Fruit fly (Drosophila melanogaster) whole organism, embryonic: ENCODE results near the gene Agpat1.
A peak's percentile ranks its signal among the peaks of the same experiment; 100 is the strongest.

Source experiments
- Asciz ChIP-seq: fragments of 200-800 bp; sonication (Bioruptor generic); optimal IDR thresholded peaks from 2 replicates; lab custom pipeline; 2017; ENCODE audit warnings: missing biosample characterization, mild to moderate bottlenecking, missing genetic modification characterization, missing genetic modification reagents
- Atf-2 ChIP-seq: fragments of 200-800 bp; sonication (Bioruptor generic); optimal IDR thresholded peaks from 2 replicates; lab custom pipeline; 2016; ENCODE audit warnings: missing biosample characterization, missing genetic modification characterization
- B-H1 ChIP-seq: fragments of 200-800 bp; sonication (Bioruptor generic); IDR thresholded peaks from 3 replicates; pipeline ENCODE4 v1.3.6; 2022; ENCODE audit warnings: missing biosample characterization, missing genetic modification characterization
- CG10979 ChIP-seq: fragments of 200-800 bp; sonication (Bioruptor generic); optimal IDR thresholded peaks from 2 replicates; lab custom pipeline; 2018; ENCODE audit warnings: missing biosample characterization, mild to moderate bottlenecking, missing genetic modification characterization, moderate library complexity
- CG11560 ChIP-seq: fragments of 200-800 bp; sonication (Bioruptor generic); IDR thresholded peaks from 3 replicates; pipeline ENCODE4 v1.3.6; 2022; ENCODE audit warnings: missing biosample characterization, missing genetic modification characterization
- CG12155 ChIP-seq: fragments of 200-800 bp; sonication (Bioruptor generic); optimal IDR thresholded peaks from 3 replicates; lab custom pipeline; 2016; ENCODE audit warnings: missing biosample characterization, missing genetic modification characterization
- CG12299 ChIP-seq: fragments of 200-800 bp; sonication (Bioruptor generic); optimal IDR thresholded peaks from 2 replicates; lab custom pipeline; 2018; ENCODE audit warnings: missing biosample characterization, mild to moderate bottlenecking, missing genetic modification characterization
- CG12942 ChIP-seq: fragments of 200-800 bp; sonication (Bioruptor generic); optimal IDR thresholded peaks from 3 replicates; lab custom pipeline; 2016; ENCODE audit warnings: missing biosample characterization, missing genetic modification characterization
- CG13424 ChIP-seq: fragments of 200-800 bp; sonication (Bioruptor generic); optimal IDR thresholded peaks from 2 replicates; lab custom pipeline; 2019; ENCODE audit warnings: missing biosample characterization, mild to moderate bottlenecking, missing genetic modification characterization, moderate library complexity
- CG16779 ChIP-seq: fragments of 200-800 bp; sonication (Bioruptor generic); IDR thresholded peaks from 2 replicates; pipeline ENCODE4 v1.3.6; 2022; ENCODE audit warnings: missing biosample characterization, missing genetic modification characterization
- CG18262 ChIP-seq: fragments of 200-800 bp; optimal IDR thresholded peaks from 3 replicates; lab custom pipeline; 2019; ENCODE audit warnings: missing biosample characterization, mild to moderate bottlenecking, missing genetic modification characterization, moderate library complexity
- CG32767 ChIP-seq: fragments of 200-800 bp; sonication (Bioruptor generic); IDR thresholded peaks from 2 replicates; pipeline ENCODE4 v1.3.6; 2022; ENCODE audit warnings: missing biosample characterization, missing genetic modification characterization
- CG4730 ChIP-seq: fragments of 200-800 bp; sonication (Bioruptor generic); IDR thresholded peaks from 2 replicates; pipeline ENCODE4 v1.3.6; 2022; ENCODE audit warnings: missing biosample characterization, missing genetic modification characterization
- CG5180 ChIP-seq: fragments of 200-800 bp; sonication (Bioruptor generic); optimal IDR thresholded peaks from 3 replicates; lab custom pipeline; 2017; ENCODE audit warnings: missing biosample characterization, missing genetic modification characterization, mild to moderate bottlenecking, moderate library complexity, missing genetic modification reagents
- CG5245 ChIP-seq: fragments of 200-800 bp; sonication (Bioruptor generic); optimal IDR thresholded peaks from 3 replicates; lab custom pipeline; 2016; ENCODE audit warnings: missing biosample characterization, missing genetic modification characterization
- CG6765 ChIP-seq: fragments of 200-800 bp; sonication (Bioruptor generic); optimal IDR thresholded peaks from 3 replicates; lab custom pipeline; 2017; ENCODE audit warnings: missing biosample characterization, mild to moderate bottlenecking, missing genetic modification characterization
- CG7963 ChIP-seq: fragments of 200-800 bp; sonication (Bioruptor generic); IDR thresholded peaks from 3 replicates; pipeline ENCODE4 v1.3.6; 2022; ENCODE audit warnings: missing biosample characterization, missing genetic modification characterization; ENCODE audit not compliant: partially characterized antibody
- CG8359 ChIP-seq: fragments of 200-800 bp; sonication (Bioruptor generic); optimal IDR thresholded peaks from 2 replicates; lab custom pipeline; 2017; ENCODE audit warnings: missing biosample characterization, mild to moderate bottlenecking, missing genetic modification characterization, borderline replicate concordance
- CG9215 ChIP-seq: fragments of 200-800 bp; sonication (Bioruptor generic); IDR thresholded peaks from 2 replicates; pipeline ENCODE4 v1.3.6; 2022; ENCODE audit warnings: missing biosample characterization, missing genetic modification characterization
- D19A ChIP-seq: fragments of 200-800 bp; optimal IDR thresholded peaks from 3 replicates; lab custom pipeline; 2019; ENCODE audit warnings: missing biosample characterization, mild to moderate bottlenecking, missing genetic modification characterization, moderate library complexity
- D19B ChIP-seq: fragments of 200-800 bp; sonication (Bioruptor generic); optimal IDR thresholded peaks from 2 replicates; lab custom pipeline; 2017; ENCODE audit warnings: missing biosample characterization, mild to moderate bottlenecking, missing genetic modification characterization
- Dfd ChIP-seq, 2 experiments: fragments of >200 bp; optimal IDR thresholded peaks; 2 replicates each; lab custom pipeline; 2017; ENCODE audit warnings: missing biosample characterization in 2 of 2, missing genetic modification characterization in 2 of 2
- GATAe ChIP-seq: fragments of 200-800 bp; sonication (Bioruptor generic); conservative IDR thresholded peaks from 2 replicates; pipeline ENCODE4 v1.3.6; 2022; ENCODE audit warnings: missing biosample characterization, missing genetic modification characterization
- Nf-YA ChIP-seq: fragments of 200-800 bp; sonication (Bioruptor generic); IDR thresholded peaks from 2 replicates; pipeline ENCODE4 v1.3.6; 2022; ENCODE audit warnings: missing biosample characterization, missing genetic modification characterization
- Opbp ChIP-seq: fragments of 200-800 bp; sonication (Bioruptor generic); IDR thresholded peaks from 3 replicates; pipeline ENCODE4 v1.3.6; 2022; ENCODE audit warnings: missing biosample characterization, missing genetic modification characterization; ENCODE audit not compliant: partially characterized antibody
- Scr ChIP-seq: fragments of 200-800 bp; sonication (Bioruptor generic); IDR thresholded peaks from 2 replicates; pipeline ENCODE4 v1.3.6; 2022; ENCODE audit warnings: missing biosample characterization, missing genetic modification characterization; ENCODE audit not compliant: partially characterized antibody
- Sry-β ChIP-seq: fragments of 200-800 bp; sonication (Bioruptor generic); optimal IDR thresholded peaks from 2 replicates; lab custom pipeline; 2018; ENCODE audit warnings: missing biosample characterization, mild to moderate bottlenecking, missing genetic modification characterization, moderate library complexity
- Taf1 ChIP-seq: fragments of 200-800 bp; sonication (Bioruptor generic); IDR thresholded peaks from 2 replicates; pipeline ENCODE4 v1.3.6; 2022; ENCODE audit warnings: missing biosample characterization, missing genetic modification characterization
- Trl ChIP-seq, 3 experiments: fragments of >200 bp in 2 of 3; fragments of 200-800 bp in 1 of 3; sonication (Bioruptor generic) in 1 of 3; optimal IDR thresholded peaks; 2 replicates in 1 of 3; 3 replicates in 2 of 3; lab custom pipeline; 2016 to 2017; ENCODE audit warnings: missing biosample characterization in 1 of 3, missing genetic modification characterization in 1 of 3
- Xbp1 ChIP-seq: fragments of 200-800 bp; sonication (Bioruptor generic); optimal IDR thresholded peaks from 3 replicates; lab custom pipeline; 2016; ENCODE audit warnings: missing biosample characterization, mild to moderate bottlenecking, missing genetic modification characterization
- corto ChIP-seq: fragments of 200-800 bp; sonication (Bioruptor generic); optimal IDR thresholded peaks from 2 replicates; lab custom pipeline; 2016; ENCODE audit warnings: missing biosample characterization, mild to moderate bottlenecking, missing genetic modification characterization, moderate library complexity
- dati ChIP-seq: fragments of 200-800 bp; sonication (Bioruptor generic); IDR thresholded peaks from 2 replicates; pipeline ENCODE4 v1.3.6; 2022; ENCODE audit warnings: missing biosample characterization, missing genetic modification characterization
- dmrt11E ChIP-seq: fragments of 200-800 bp; sonication (Bioruptor generic); optimal IDR thresholded peaks from 3 replicates; lab custom pipeline; 2018; ENCODE audit warnings: missing biosample characterization, mild to moderate bottlenecking, missing genetic modification characterization, moderate library complexity
- grn ChIP-seq: fragments of 200-800 bp; sonication (Bioruptor generic); optimal IDR thresholded peaks from 3 replicates; lab custom pipeline; 2017; ENCODE audit warnings: missing biosample characterization, missing genetic modification characterization
- gsb ChIP-seq: fragments of 200-800 bp; sonication (Bioruptor generic); IDR thresholded peaks from 2 replicates; pipeline ENCODE4 v1.3.6; 2022; ENCODE audit warnings: missing biosample characterization, missing genetic modification characterization
- inv ChIP-seq: fragments of 200-800 bp; sonication (Bioruptor generic); IDR thresholded peaks from 2 replicates; pipeline ENCODE4 v1.3.6; 2022; ENCODE audit warnings: missing biosample characterization, missing genetic modification characterization; ENCODE audit not compliant: partially characterized antibody
- mirr ChIP-seq: fragments of 200-800 bp; sonication (Bioruptor generic); optimal IDR thresholded peaks from 3 replicates; lab custom pipeline; 2018; ENCODE audit warnings: missing biosample characterization, mild to moderate bottlenecking, missing genetic modification characterization
- pan ChIP-seq, 4 experiments: fragments of >200 bp in 3 of 4; fragments of 200-800 bp in 1 of 4; sonication (Bioruptor generic) in 1 of 4; optimal IDR thresholded peaks in 3 of 4; IDR thresholded peaks in 1 of 4; 2 replicates each; pipeline versions ENCODE4 v1.3.6 to Lab custom; 2017 to 2022; ENCODE audit warnings: missing biosample characterization in 2 of 4, missing genetic modification characterization in 2 of 4, mixed read lengths in 1 of 4
- phol ChIP-seq: fragments of 200-800 bp; sonication (Bioruptor generic); optimal IDR thresholded peaks from 3 replicates; lab custom pipeline; 2018; ENCODE audit warnings: missing biosample characterization, mild to moderate bottlenecking, missing genetic modification characterization, moderate library complexity
- pnt ChIP-seq: fragments of 200-800 bp; sonication (Bioruptor generic); optimal IDR thresholded peaks from 3 replicates; lab custom pipeline; 2016; ENCODE audit warnings: missing biosample characterization, missing genetic modification characterization
- stwl ChIP-seq: fragments of 200-800 bp; sonication (Bioruptor generic); optimal IDR thresholded peaks from 3 replicates; lab custom pipeline; 2018; ENCODE audit warnings: missing biosample characterization, mild to moderate bottlenecking, missing genetic modification characterization, moderate library complexity
- tap ChIP-seq: fragments of 200-800 bp; optimal IDR thresholded peaks from 3 replicates; lab custom pipeline; 2019; ENCODE audit warnings: missing biosample characterization, mild to moderate bottlenecking, missing genetic modification characterization, moderate library complexity
- tup ChIP-seq: fragments of 200-800 bp; sonication (Bioruptor generic); optimal IDR thresholded peaks from 2 replicates; lab custom pipeline; 2016; ENCODE audit warnings: missing biosample characterization, mild to moderate bottlenecking, missing genetic modification characterization, moderate library complexity
- zfh1 ChIP-seq: fragments of 200-800 bp; sonication (Bioruptor generic); IDR thresholded peaks from 3 replicates; pipeline ENCODE4 v1.3.6; 2022; ENCODE audit warnings: missing biosample characterization, missing genetic modification characterization

The Agpat1 gene

dm6 chrX:12744026-12744688 is 20.9 kb upstream of the Agpat1 start, which contains the start of gene CG4004 (continued):
- TF ChIP-seq Trl (optimal IDR thresholded peaks at IDR 0.05; lab: Kevin White, UChicago) (no peak), Trl (GFP tag; optimal IDR thresholded peaks at IDR 0.05; lab: Kevin White, UChicago) (no peak), D19B (GFP tag; lab: Kevin White, UChicago) (peak; percentile 3), GATAe (GFP tag; lab: Robert Waterston, UW) (no peak), tup (GFP tag; lab: Kevin White, UChicago) (no peak), stwl (tag; lab: Kevin White, UChicago) (no peak), gsb (GFP tag; lab: Robert Waterston, UW) (no peak), dati (GFP tag; lab: Robert Waterston, UW) (no peak), CG5245 (no peak), B-H1 (GFP tag; lab: Robert Waterston, UW) (no peak), corto (GFP tag; lab: Kevin White, UChicago) (no peak), CG12155 (GFP tag; lab: Kevin White, UChicago) (no peak), CG7963 (GFP tag; lab: Robert Waterston, UW) (no peak), Taf1 (GFP tag; lab: Robert Waterston, UW) (no peak), CG9215 (no peak), Scr (GFP tag; lab: Robert Waterston, UW) (no peak), CG8359 (GFP tag; lab: Kevin White, UChicago) (no peak), CG32767 (GFP tag; lab: Robert Waterston, UW) (no peak), CG16779 (GFP tag; lab: Robert Waterston, UW) (no peak), grn (no peak), pan (optimal IDR thresholded peaks at IDR 0.05; lab: Kevin White, UChicago) (no peak), pan (GFP tag; optimal IDR thresholded peaks at IDR 0.05 in 1 of 2, IDR thresholded peaks at IDR 0.05 in 1 of 2) (peak in 1 of 2 experiments; percentile 34), CG12942 (no peak), Dfd (GFP tag; optimal IDR thresholded peaks at IDR 0.05; lab: Kevin White, UChicago) (no peak), Asciz (GFP tag; lab: Kevin White, UChicago) (no peak), CG12299 (no peak), CG18262 (no peak), inv (GFP tag; lab: Robert Waterston, UW) (no peak), zfh1 (GFP tag; lab: Robert Waterston, UW) (no peak), tap (tag; lab: Kevin White, UChicago) (no peak), CG4730 (GFP tag; lab: Robert Waterston, UW) (no peak)

DNA sequence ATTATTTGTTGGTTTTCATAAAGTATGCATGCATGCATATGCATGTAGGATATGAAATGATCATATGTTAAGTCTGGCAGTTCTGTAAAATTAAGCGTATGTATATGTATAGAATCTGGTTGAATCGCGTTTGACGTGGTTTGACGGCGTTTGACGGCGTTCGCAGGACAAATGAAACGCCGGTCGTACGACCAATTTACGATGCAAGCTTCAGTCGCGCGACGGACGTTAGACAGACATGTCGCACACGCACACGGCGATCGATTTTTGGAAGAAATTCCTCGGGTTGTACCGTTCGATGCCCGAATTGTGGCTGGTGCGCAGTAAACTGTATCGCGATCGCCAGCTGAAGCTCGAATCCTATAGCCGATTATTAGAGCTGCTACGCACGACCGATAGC is 19.9 kb upstream of the Agpat1 start:
- no peak for TF ChIP-seq mirr (GFP tag; lab: Kevin White, UChicago)
- no peak for TF ChIP-seq Nf-YA (GFP tag; lab: Robert Waterston, UW)
- TF ChIP-seq CG5180 (GFP tag; lab: Kevin White, UChicago), result peak; percentile 89
- TF ChIP-seq dmrt11E (tag; lab: Kevin White, UChicago), result peak; percentile 12
- TF ChIP-seq Opbp (GFP tag; lab: Robert Waterston, UW), result peak; percentile 39; the same call in 1 of the 3 replicates
- no peak for TF ChIP-seq pnt
- no peak for TF ChIP-seq Atf-2 (GFP tag; lab: Kevin White, UChicago)
- no peak for TF ChIP-seq CG6765 (GFP tag; lab: Kevin White, UChicago)
- TF ChIP-seq Xbp1, result no peak
- TF ChIP-seq D19A (tag; lab: Kevin White, UChicago), result no peak
- TF ChIP-seq CG10979 (tag; lab: Kevin White, UChicago), result peak; percentile 3
- TF ChIP-seq CG13424 (tag; lab: Kevin White, UChicago), result peak; percentile 20
- peak; percentile 0 for TF ChIP-seq phol (tag; lab: Kevin White, UChicago)
- no peak for TF ChIP-seq CG11560 (tag; lab: Robert Waterston, UW)
- TF ChIP-seq Sry-β, result no peak
